Worm (Caenorhabditis elegans) whole organism, young adult: ENCODE measurements around the gene hlh-30.

Source experiments
- B0035.1 ChIP-seq: sonication (generic microtip); optimal IDR thresholded peaks from 2 replicates; lab custom pipeline; 2016; ENCODE audit warnings: missing genetic modification characterization, mild to moderate bottlenecking, missing compliant biosample characterization, missing genotype, missing genetic modification reagents
- C06A6.2 ChIP-seq: fragments of 200-800 bp; sonication (Bioruptor generic); conservative IDR thresholded peaks from 2 replicates; pipeline ENCODE4 v1.3.6; 2022; ENCODE audit warnings: missing genetic modification characterization, missing compliant biosample characterization
- D2030.7 ChIP-seq: fragments of 200-800 bp; sonication (Bioruptor generic); IDR thresholded peaks from 2 replicates; pipeline ENCODE4 v1.3.6; 2022; ENCODE audit warnings: missing genetic modification reagents, missing genetic modification characterization, missing compliant biosample characterization
- F10E7.11 ChIP-seq: sonication (generic microtip); optimal IDR thresholded peaks from 2 replicates; lab custom pipeline; 2017; ENCODE audit warnings: mild to moderate bottlenecking, missing genetic modification characterization, moderate library complexity, missing compliant biosample characterization
- F23B12.7 ChIP-seq: sonication (generic microtip); optimal IDR thresholded peaks from 2 replicates; lab custom pipeline; 2017; ENCODE audit warnings: missing genetic modification characterization, mild to moderate bottlenecking, missing compliant biosample characterization, antibody characterized with exemption, moderate library complexity; ENCODE audit not compliant: insufficient read depth
- F33H1.4 ChIP-seq: fragments of 200-800 bp; sonication (Bioruptor generic); IDR thresholded peaks from 2 replicates; pipeline ENCODE4 v1.3.6; 2022; ENCODE audit warnings: missing genetic modification reagents, missing genetic modification characterization, missing compliant biosample characterization
- F37B4.10 ChIP-seq: fragments of 200-800 bp; sonication (Bioruptor generic); IDR thresholded peaks from 2 replicates; pipeline ENCODE4 v1.3.6; 2022; ENCODE audit warnings: missing genetic modification characterization, missing compliant biosample characterization
- K12H6.12 ChIP-seq: fragments of 200-800 bp; sonication (Bioruptor generic); optimal IDR thresholded peaks from 2 replicates; lab custom pipeline; 2018; ENCODE audit warnings: mild to moderate bottlenecking, missing genetic modification characterization, missing compliant biosample characterization
- T07F8.4 ChIP-seq: sonication (generic microtip); optimal IDR thresholded peaks from 2 replicates; lab custom pipeline; 2016; ENCODE audit warnings: mild to moderate bottlenecking, missing genetic modification characterization, moderate library complexity, missing compliant biosample characterization
- T26A5.8 ChIP-seq: sonication (generic microtip); optimal IDR thresholded peaks from 2 replicates; lab custom pipeline; 2016; ENCODE audit warnings: missing genetic modification characterization, missing compliant biosample characterization
- Y53G8AR.9 ChIP-seq: fragments of 200-800 bp; sonication (Bioruptor generic); conservative IDR thresholded peaks from 2 replicates; pipeline ENCODE4 v1.3.6; 2022; ENCODE audit warnings: missing genetic modification reagents, missing genetic modification characterization, missing compliant biosample characterization
- ZK185.1 ChIP-seq: sonication (generic microtip); optimal IDR thresholded peaks from 2 replicates; lab custom pipeline; 2016; ENCODE audit warnings: mild to moderate bottlenecking, missing genetic modification characterization, missing compliant biosample characterization; ENCODE audit not compliant: poor library complexity, severe bottlenecking
- ama-1 ChIP-seq, 3 experiments: fragments of 150-350 bp in 1 of 3; sonication (generic microtip) in 2 of 3; optimal IDR thresholded peaks; 2 replicates each; lab custom pipeline; 2014 to 2018; ENCODE audit warnings: missing biosample characterization in 2 of 3, missing genetic modification characterization in 2 of 3, missing genetic modification reagents in 2 of 3
- aptf-2 ChIP-seq: fragments of 200-800 bp; sonication (Bioruptor generic); conservative IDR thresholded peaks from 2 replicates; pipeline ENCODE4 v1.3.6; 2022; ENCODE audit warnings: missing genetic modification reagents, missing genetic modification characterization, missing compliant biosample characterization
- aptf-3 ChIP-seq: fragments of 200-800 bp; sonication (Bioruptor generic); IDR thresholded peaks from 2 replicates; pipeline ENCODE4 v1.3.6; 2022; ENCODE audit warnings: missing genetic modification characterization, missing compliant biosample characterization
- atf-7 ChIP-seq: sonication (generic microtip); optimal IDR thresholded peaks from 2 replicates; lab custom pipeline; 2017; ENCODE audit warnings: mild to moderate bottlenecking, missing genetic modification characterization, missing compliant biosample characterization
- ceh-40 ChIP-seq: fragments of 200-800 bp; sonication (Bioruptor generic); IDR thresholded peaks from 2 replicates; pipeline ENCODE4 v1.3.6; 2022; ENCODE audit warnings: missing genetic modification characterization, missing compliant biosample characterization
- ceh-58 ChIP-seq: fragments of 200-800 bp; sonication (Bioruptor generic); IDR thresholded peaks from 2 replicates; pipeline ENCODE4 v1.3.6; 2022; ENCODE audit warnings: missing genetic modification characterization, missing compliant biosample characterization
- dpl-1 ChIP-seq: fragments of 150-350 bp; optimal IDR thresholded peaks from 2 replicates; lab custom pipeline; 2014; ENCODE audit warnings: missing biosample characterization, missing genetic modification reagents, missing genetic modification characterization
- egl-18 ChIP-seq: fragments of 200-800 bp; sonication (Bioruptor generic); IDR thresholded peaks from 2 replicates; pipeline ENCODE4 v1.3.6; 2022; ENCODE audit warnings: missing genetic modification reagents, missing genetic modification characterization, missing compliant biosample characterization
- egl-44 ChIP-seq: fragments of 200-800 bp; sonication (Bioruptor generic); IDR thresholded peaks from 2 replicates; pipeline ENCODE4 v1.3.6; 2022; ENCODE audit warnings: missing genetic modification reagents, missing genetic modification characterization, missing compliant biosample characterization
- ekl-4 ChIP-seq: fragments of 200-800 bp; sonication (Bioruptor generic); IDR thresholded peaks from 2 replicates; pipeline ENCODE4 v1.3.6; 2022; ENCODE audit warnings: missing genetic modification reagents, missing genetic modification characterization, missing compliant biosample characterization
- hrde-1 ChIP-seq: sonication (generic microtip); optimal IDR thresholded peaks from 2 replicates; lab custom pipeline; 2016; ENCODE audit warnings: missing genetic modification characterization, mild to moderate bottlenecking, missing compliant biosample characterization, moderate library complexity, missing genotype, missing genetic modification reagents, borderline replicate concordance
- lin-40 ChIP-seq: sonication (generic microtip); optimal IDR thresholded peaks from 2 replicates; lab custom pipeline; 2016; ENCODE audit warnings: missing genetic modification characterization, mild to moderate bottlenecking, missing compliant biosample characterization, missing genotype, missing genetic modification reagents
- lsl-1 ChIP-seq: fragments of 200-800 bp; sonication (Bioruptor generic); optimal IDR thresholded peaks from 2 replicates; lab custom pipeline; 2018; ENCODE audit warnings: mild to moderate bottlenecking, missing genetic modification characterization, moderate library complexity, missing compliant biosample characterization
- lsy-27 ChIP-seq: sonication (generic microtip); optimal IDR thresholded peaks from 2 replicates; lab custom pipeline; 2017; ENCODE audit warnings: missing genetic modification characterization, mild to moderate bottlenecking, missing compliant biosample characterization, antibody characterized with exemption, missing genotype, borderline replicate concordance; ENCODE audit not compliant: insufficient read depth
- mel-28 ChIP-seq: sonication (generic microtip); optimal IDR thresholded peaks from 2 replicates; lab custom pipeline; 2016; ENCODE audit warnings: borderline replicate concordance, mild to moderate bottlenecking, missing genetic modification characterization, missing compliant biosample characterization
- mes-4 ChIP-seq: sonication (generic microtip); optimal IDR thresholded peaks from 2 replicates; lab custom pipeline; 2016; ENCODE audit warnings: missing genotype, missing genetic modification characterization, missing compliant biosample characterization
- nfyb-1 ChIP-seq: fragments of 200-800 bp; sonication (Bioruptor generic); IDR thresholded peaks from 2 replicates; pipeline ENCODE4 v1.3.6; 2022; ENCODE audit warnings: missing genetic modification reagents, missing genetic modification characterization, missing compliant biosample characterization
- nhr-27 ChIP-seq: fragments of 200-800 bp; sonication (Bioruptor generic); optimal IDR thresholded peaks from 2 replicates; lab custom pipeline; 2018; ENCODE audit warnings: mild to moderate bottlenecking, missing genetic modification characterization, moderate library complexity, missing compliant biosample characterization
- pbrm-1 ChIP-seq: fragments of 200-800 bp; sonication (Bioruptor generic); IDR thresholded peaks from 2 replicates; pipeline ENCODE4 v1.3.6; 2022; ENCODE audit warnings: missing genetic modification reagents, missing genetic modification characterization, missing compliant biosample characterization
- pha-4 ChIP-seq: fragments of 150-350 bp; sonication (generic microtip); optimal IDR thresholded peaks from 2 replicates; lab custom pipeline; 2014; ENCODE audit warnings: missing biosample characterization, missing genetic modification reagents, missing genetic modification characterization
- rcor-1 ChIP-seq: fragments of 200-800 bp; sonication (Bioruptor generic); IDR thresholded peaks from 2 replicates; pipeline ENCODE4 v1.3.6; 2022; ENCODE audit warnings: missing genetic modification reagents, missing genetic modification characterization, missing compliant biosample characterization
- rpc-1 ChIP-seq, 2 experiments: fragments of 150-350 bp in 1 of 2; sonication (generic microtip) in 1 of 2; optimal IDR thresholded peaks; 2 replicates each; lab custom pipeline; 2014 to 2018; ENCODE audit warnings: missing biosample characterization in 1 of 2, missing genetic modification characterization in 1 of 2, missing genetic modification reagents in 1 of 2, missing genotype in 1 of 2
- sea-2 ChIP-seq: fragments of 200-800 bp; sonication (Bioruptor generic); IDR thresholded peaks from 2 replicates; pipeline ENCODE4 v1.3.6; 2022; ENCODE audit warnings: missing genetic modification characterization, missing compliant biosample characterization
- snpc-1.1 ChIP-seq: sonication (generic microtip); optimal IDR thresholded peaks from 2 replicates; lab custom pipeline; 2017; ENCODE audit warnings: missing genetic modification characterization, mild to moderate bottlenecking, missing compliant biosample characterization, antibody characterized with exemption, moderate library complexity, missing genotype, missing genetic modification reagents; ENCODE audit not compliant: insufficient read depth
- somi-1 ChIP-seq: fragments of 200-800 bp; sonication (Bioruptor generic); optimal IDR thresholded peaks from 2 replicates; lab custom pipeline; 2018; ENCODE audit warnings: mild to moderate bottlenecking, missing genetic modification characterization, missing compliant biosample characterization
- tbp1 ChIP-seq: fragments of 200-800 bp; sonication (Bioruptor generic); optimal IDR thresholded peaks from 2 replicates; lab custom pipeline; 2018; ENCODE audit warnings: mild to moderate bottlenecking, missing genetic modification characterization, missing compliant biosample characterization
- tlf-1 ChIP-seq: fragments of 200-800 bp; sonication (Bioruptor generic); optimal IDR thresholded peaks from 2 replicates; lab custom pipeline; 2018; ENCODE audit warnings: mild to moderate bottlenecking, missing genetic modification characterization, missing compliant biosample characterization
- xnd-1 ChIP-seq: sonication (generic microtip); optimal IDR thresholded peaks from 2 replicates; lab custom pipeline; 2016; ENCODE audit warnings: missing genotype, missing genetic modification reagents, missing genetic modification characterization, missing compliant biosample characterization
- ztf-18 ChIP-seq: sonication (generic microtip); optimal IDR thresholded peaks from 2 replicates; lab custom pipeline; 2016; ENCODE audit warnings: missing genotype, mild to moderate bottlenecking, missing genetic modification characterization, missing compliant biosample characterization
- ztf-22 ChIP-seq: fragments of 200-800 bp; sonication (Bioruptor generic); optimal IDR thresholded peaks from 2 replicates; lab custom pipeline; 2018; ENCODE audit warnings: mild to moderate bottlenecking, missing genetic modification characterization, moderate library complexity, missing compliant biosample characterization
- ztf-26 ChIP-seq: sonication (generic microtip); optimal IDR thresholded peaks from 2 replicates; lab custom pipeline; 2017; ENCODE audit warnings: missing genetic modification characterization, missing compliant biosample characterization
- ztf-28 ChIP-seq: fragments of 200-800 bp; sonication (Bioruptor generic); IDR thresholded peaks from 2 replicates; pipeline ENCODE4 v1.3.6; 2022; ENCODE audit warnings: missing genetic modification reagents, missing genetic modification characterization, missing compliant biosample characterization
- ztf-6 ChIP-seq: fragments of 200-800 bp; sonication (Bioruptor generic); IDR thresholded peaks from 2 replicates; pipeline ENCODE4 v1.3.6; 2022; ENCODE audit warnings: missing genetic modification reagents, missing genetic modification characterization, missing compliant biosample characterization

Gene hlh-30

DNA sequence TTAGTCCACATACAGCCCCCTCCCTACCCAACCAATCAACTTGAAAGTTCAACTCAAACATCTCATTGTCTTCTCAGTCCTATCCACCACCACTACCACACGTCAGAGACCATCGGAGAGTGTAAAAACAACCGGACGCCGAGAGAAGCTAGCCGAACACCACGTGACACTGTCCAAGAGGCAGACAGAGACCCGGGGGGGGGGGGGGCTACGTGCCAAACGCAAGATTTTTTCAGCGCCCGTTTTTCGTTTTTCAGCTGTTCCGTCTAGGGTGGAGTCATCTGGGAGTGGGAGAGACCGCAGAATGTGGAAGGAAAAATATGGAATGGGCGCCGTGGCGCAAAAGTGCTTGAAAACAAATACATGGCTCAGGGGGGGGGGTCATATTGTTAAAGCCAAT lies 8.8 kb downstream of the hlh-30 start (continued):
- TF ChIP-seq ztf-18 (tag; lab: Kevin White, UChicago), result no peak
- peak; percentile 39 for TF ChIP-seq ztf-22 (GFP tag; lab: Kevin White, UChicago)
- TF ChIP-seq nfyb-1 (GFP tag; lab: Robert Waterston, UW), result 0 out of 2 replicates have a peak, but pooled peaks have one; percentile 57
- TF ChIP-seq dpl-1 (GFP tag; lab: Kevin White, UChicago), result no peak
- TF ChIP-seq aptf-2 (GFP tag; lab: Robert Waterston, UW), result no peak
- no peak for TF ChIP-seq F10E7.11 (tag; lab: Kevin White, UChicago)
- TF ChIP-seq hrde-1, result no peak
- no peak for TF ChIP-seq ztf-6 (GFP tag; lab: Robert Waterston, UW)
- TF ChIP-seq F37B4.10 (GFP tag; lab: Robert Waterston, UW), result 0 out of 2 replicates have a peak, but pooled peaks have one; percentile 9
- no peak for TF ChIP-seq sea-2 (GFP tag; lab: Robert Waterston, UW)
- TF ChIP-seq atf-7 (tag; lab: Kevin White, UChicago), result no peak
- 0 out of 2 replicates have a peak, but pooled peaks have one; percentile 37 for TF ChIP-seq C06A6.2 (GFP tag; lab: Robert Waterston, UW)
- peak; percentile 12 for TF ChIP-seq tbp1 (GFP tag; lab: Kevin White, UChicago)
- no peak for TF ChIP-seq lsy-27
- no peak for TF ChIP-seq ceh-58 (GFP tag; lab: Robert Waterston, UW)
- no peak for TF ChIP-seq ztf-26 (tag; lab: Kevin White, UChicago)
- no peak for TF ChIP-seq D2030.7 (GFP tag; lab: Robert Waterston, UW)
- no peak for TF ChIP-seq F33H1.4 (GFP tag; lab: Robert Waterston, UW)
- no peak for TF ChIP-seq mel-28 (tag; lab: Kevin White, UChicago)
- no peak for TF ChIP-seq lsl-1
- no peak for TF ChIP-seq rpc-1 (optimal IDR thresholded peaks at IDR 0.05; lab: Kevin White, UChicago)
- TF ChIP-seq rpc-1 (tag; optimal IDR thresholded peaks at IDR 0.05; lab: Kevin White, UChicago), result no peak
- no peak for TF ChIP-seq ZK185.1 (tag; lab: Kevin White, UChicago)
- TF ChIP-seq ama-1 (optimal IDR thresholded peaks at IDR 0.05; lab: Kevin White, UChicago), result no peak
- no peak for TF ChIP-seq ama-1 (GFP tag; optimal IDR thresholded peaks at IDR 0.05; lab: Kevin White, UChicago)
- TF ChIP-seq T07F8.4 (tag; lab: Kevin White, UChicago), result no peak
- no peak for TF ChIP-seq tlf-1 (GFP tag; lab: Kevin White, UChicago)
- TF ChIP-seq xnd-1 (tag; lab: Kevin White, UChicago), result no peak
- no peak for TF ChIP-seq ztf-28 (GFP tag; lab: Robert Waterston, UW)
- TF ChIP-seq Y53G8AR.9 (GFP tag; lab: Robert Waterston, UW), result no peak
- peak; percentile 81 for TF ChIP-seq K12H6.12 (tag; lab: Kevin White, UChicago)
- no peak for TF ChIP-seq egl-18 (GFP tag; lab: Robert Waterston, UW)
- no peak for TF ChIP-seq F23B12.7 (tag; lab: Kevin White, UChicago)
- TF ChIP-seq nhr-27 (tag; lab: Kevin White, UChicago), result no peak
- TF ChIP-seq ceh-40, result no peak
- 0 out of 2 replicates have a peak, but pooled peaks have one; percentile 29 for TF ChIP-seq egl-44
- TF ChIP-seq T26A5.8 (tag; lab: Kevin White, UChicago), result no peak

DNA sequence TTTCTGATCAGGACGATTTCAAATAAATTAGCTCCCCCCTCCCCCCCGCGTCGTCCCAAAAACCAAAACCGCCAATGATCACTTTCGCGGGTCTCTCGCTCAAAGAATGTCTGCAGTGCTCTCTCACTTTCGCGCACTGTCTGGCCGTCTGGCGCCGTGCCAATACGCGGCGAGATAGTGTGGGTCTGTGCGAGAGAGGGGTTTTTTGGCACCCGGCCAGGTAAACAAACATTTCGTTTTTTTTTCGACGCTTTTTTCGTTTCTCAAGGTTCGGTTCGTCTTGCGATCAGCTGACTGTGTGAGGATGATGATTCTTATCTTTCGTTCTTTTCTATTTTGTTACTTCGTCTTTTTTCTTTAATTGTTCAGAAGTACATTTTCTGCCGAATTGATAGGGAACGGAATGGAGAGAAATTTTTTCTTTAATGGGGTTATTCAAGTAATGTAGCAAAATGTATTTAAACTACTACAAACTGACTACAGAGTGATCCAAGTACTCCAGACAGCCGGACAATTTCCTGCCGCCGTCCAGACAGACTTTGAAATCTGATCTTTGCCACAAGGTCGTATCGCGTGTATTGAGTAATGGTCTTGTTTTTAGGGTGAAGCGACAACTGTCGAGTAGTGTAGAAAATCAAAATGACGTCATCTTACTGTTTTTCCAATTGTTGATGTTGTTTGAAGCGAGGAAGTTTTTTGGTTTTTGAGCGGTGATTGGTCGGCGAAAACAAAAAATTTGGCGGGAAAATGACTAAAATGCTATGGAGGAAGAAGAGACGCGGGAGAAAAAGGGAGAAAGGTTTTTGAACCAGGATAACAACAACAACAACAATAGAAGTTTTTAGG lies 10.4 kb downstream of the hlh-30 start:
- TF ChIP-seq ekl-4 (GFP tag; lab: Robert Waterston, UW) (0 out of 2 replicates have a peak, but pooled peaks have one; percentile 41), egl-44 (0 out of 2 replicates have a peak, but pooled peaks have one; percentile 38), aptf-3 (GFP tag; lab: Robert Waterston, UW) (no peak), nfyb-1 (GFP tag; lab: Robert Waterston, UW) (peak; percentile 52), somi-1 (GFP tag; lab: Kevin White, UChicago) (peak; percentile 87), Y53G8AR.9 (GFP tag; lab: Robert Waterston, UW) (no peak), pbrm-1 (GFP tag; lab: Robert Waterston, UW) (peak; percentile 73), tlf-1 (GFP tag; lab: Kevin White, UChicago) (peak; percentile 26), B0035.1 (no peak), mes-4 (tag; lab: Kevin White, UChicago) (no peak), lin-40 (tag; lab: Kevin White, UChicago) (peak; percentile 77), rcor-1 (GFP tag; lab: Robert Waterston, UW) (0 out of 2 replicates have a peak, but pooled peaks have one; percentile 31), snpc-1.1 (tag; lab: Kevin White, UChicago) (no peak), pha-4 (tag; lab: Kevin White, UChicago) (peak; percentile 46)
